Worm (Caenorhabditis elegans): ENCODE measurements around the gene srg-2.
A peak's percentile ranks its signal among the peaks of the same experiment; 100 is the strongest.

The srg-2 gene

DNA sequence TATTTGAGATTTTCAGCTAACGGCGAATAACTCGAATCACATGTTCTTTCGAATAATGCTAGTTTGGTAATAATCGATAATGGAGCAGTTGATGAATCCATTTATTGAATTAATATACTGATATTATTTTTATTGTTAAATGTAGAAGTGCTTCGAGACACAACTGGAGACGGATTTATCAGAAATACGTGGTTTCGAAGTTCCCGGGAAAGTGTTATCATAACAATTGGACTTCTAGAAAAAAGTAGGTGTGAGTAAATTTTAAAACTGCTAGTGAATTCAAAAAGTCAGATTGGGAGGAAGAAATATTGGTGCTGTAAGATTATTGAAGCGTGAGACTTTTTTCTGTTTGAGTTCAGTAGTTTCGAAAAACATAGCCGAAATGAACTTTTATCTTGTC lies at the start of gene srg-2:
srg-2 (minus strand) TSS at position 101 of the 400 bp plus-strand sequence.
- no peak for TF ChIP-seq F10B5.3 (tag; optimal IDR thresholded peaks at IDR 0.05)
- TF ChIP-seq ztf-11 (tag; optimal IDR thresholded peaks at IDR 0.05) = no peak
- no peak for TF ChIP-seq ama-1 (optimal IDR thresholded peaks at IDR 0.05)
- TF ChIP-seq nhr-6 (tag; optimal IDR thresholded peaks at IDR 0.05) = no peak
- TF ChIP-seq ZK337.2 (GFP tag; IDR thresholded peaks at IDR 0.05) = no peak
- no peak for TF ChIP-seq cey-2 (tag; optimal IDR thresholded peaks at IDR 0.05; ENCODE audit: borderline replicate concordance, insufficient read depth)
- no peak for TF ChIP-seq ces-1 (GFP tag; optimal IDR thresholded peaks at IDR 0.05)
- no peak for TF ChIP-seq ceh-20 (GFP tag; IDR thresholded peaks at IDR 0.05)
- no peak for TF ChIP-seq php-3 (GFP tag; IDR thresholded peaks at IDR 0.05)
- TF ChIP-seq madf-5 (GFP tag; IDR thresholded peaks at IDR 0.05) = no peak
- TF ChIP-seq zip-2 (tag; optimal IDR thresholded peaks at IDR 0.05) = no peak
- TF ChIP-seq ztf-7 (tag; optimal IDR thresholded peaks at IDR 0.05) = no peak
- TF ChIP-seq mdt-29 (GFP tag; IDR thresholded peaks at IDR 0.05) = no peak
- no peak for TF ChIP-seq Y105C5A.15 (GFP tag; IDR thresholded peaks at IDR 0.05)
- TF ChIP-seq lsy-2 (tag; optimal IDR thresholded peaks at IDR 0.05) = no peak
- TF ChIP-seq T20F7.1 (GFP tag; optimal IDR thresholded peaks at IDR 0.05) = no peak
- no peak for TF ChIP-seq daf-16 (GFP tag; optimal IDR thresholded peaks at IDR 0.05)
- TF ChIP-seq daf-16 (tag; optimal IDR thresholded peaks at IDR 0.05) = no peak
- no peak for TF ChIP-seq snpc-1.2 (GFP tag; IDR thresholded peaks at IDR 0.05)

DNA sequence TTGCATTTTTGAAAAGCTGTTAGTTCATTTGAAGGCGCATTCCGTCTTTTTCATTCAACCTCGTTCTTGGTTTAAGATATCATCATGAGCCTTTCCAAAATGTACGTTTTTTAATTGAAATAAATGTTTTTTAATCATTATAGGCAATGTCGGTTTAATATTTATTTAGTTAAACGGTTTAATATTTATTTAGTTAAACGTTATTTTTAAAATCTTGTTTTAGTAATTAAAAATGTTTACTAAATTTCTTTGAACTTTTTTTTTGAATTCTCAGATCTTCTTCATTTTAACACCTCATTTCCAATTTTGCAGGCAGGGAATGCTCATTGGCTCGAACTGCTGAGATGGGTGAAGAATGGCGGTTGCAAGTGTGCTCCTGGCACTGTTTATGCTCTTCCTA lies 49.1 kb upstream of the srg-2 start, which contains the start of gene gar-2:
gar-2 (plus strand) TSS at position 301 of the 400 bp plus-strand sequence.
- TF ChIP-seq pha-4 (GFP tag; IDR thresholded peaks at IDR 0.05) (no peak), pha-4 (tag; optimal IDR thresholded peaks at IDR 0.05) (no peak), nhr-42 (GFP tag; IDR thresholded peaks at IDR 0.05) (no peak), madf-5 (GFP tag; IDR thresholded peaks at IDR 0.05) (no peak), mxl-2 (GFP tag; conservative IDR thresholded peaks at IDR 0.05) (no peak), egl-27 (tag; optimal IDR thresholded peaks at IDR 0.05) (no peak), daf-8 (GFP tag; IDR thresholded peaks at IDR 0.05) (no peak), nhr-10 (tag; optimal IDR thresholded peaks at IDR 0.05) (no peak), cey-2 (tag; optimal IDR thresholded peaks at IDR 0.05; ENCODE audit: borderline replicate concordance, insufficient read depth) (no peak), nhr-25 (tag; optimal IDR thresholded peaks at IDR 0.05; ENCODE audit: borderline replicate concordance, insufficient read depth) (no peak), F49E8.2 (tag; optimal IDR thresholded peaks at IDR 0.05; ENCODE audit: borderline replicate concordance) (no peak), lsy-2 (tag; optimal IDR thresholded peaks at IDR 0.05) (no peak), Y105C5A.15 (GFP tag; IDR thresholded peaks at IDR 0.05) (no peak), hlh-30 (tag; optimal IDR thresholded peaks at IDR 0.05; ENCODE audit: insufficient read depth) (no peak), lin-13 (GFP tag; optimal IDR thresholded peaks at IDR 0.05) (no peak), nhr-28 (tag; optimal IDR thresholded peaks at IDR 0.05) (no peak), nhr-41 (GFP tag; IDR thresholded peaks at IDR 0.05) (no peak)

DNA sequence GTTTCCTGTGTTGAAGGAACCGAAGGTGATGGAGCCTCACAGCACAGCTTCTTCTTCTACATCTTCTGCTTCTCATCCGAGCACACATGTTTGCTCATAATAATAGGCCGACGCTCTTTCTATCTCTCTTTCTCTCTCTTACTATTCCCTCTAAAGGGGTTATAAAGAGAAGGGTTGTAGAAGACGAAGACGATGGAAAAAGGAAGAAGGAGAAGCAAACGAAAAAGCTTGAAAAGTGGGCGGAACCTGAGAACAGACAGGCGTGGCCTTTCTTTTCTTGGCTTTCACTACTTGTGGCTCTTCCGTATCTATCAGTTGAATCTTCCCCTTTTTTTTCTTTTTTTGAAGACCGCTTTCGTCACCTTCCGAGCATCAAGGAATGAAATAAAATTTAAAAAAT lies 47.8 kb upstream of the srg-2 start:
- TF ChIP-seq ZK546.5 (tag; optimal IDR thresholded peaks at IDR 0.05) (no peak), fkh-10 (GFP tag; optimal IDR thresholded peaks at IDR 0.05) (peak; percentile 32), nhr-41 (GFP tag; IDR thresholded peaks at IDR 0.05) (no peak), dmd-8 (GFP tag; IDR thresholded peaks at IDR 0.05) (no peak), snpc-4 (tag; optimal IDR thresholded peaks at IDR 0.05) (no peak), nhr-77 (tag; optimal IDR thresholded peaks at IDR 0.05) (no peak), pha-4 (GFP tag; IDR thresholded peaks at IDR 0.05) (no peak), pha-4 (tag; optimal IDR thresholded peaks at IDR 0.05) (no peak), aly-2 (tag; optimal IDR thresholded peaks at IDR 0.05) (no peak), mdl-1 (tag; optimal IDR thresholded peaks at IDR 0.05) (no peak), dve-1 (tag; optimal IDR thresholded peaks at IDR 0.05; ENCODE audit: insufficient read depth) (no peak), lsy-2 (tag; optimal IDR thresholded peaks at IDR 0.05) (no peak), lin-1 (GFP tag; IDR thresholded peaks at IDR 0.05) (no peak), ceh-82 (tag; optimal IDR thresholded peaks at IDR 0.05) (no peak), tag-97 (GFP tag; IDR thresholded peaks at IDR 0.05) (no peak), F10B5.3 (tag; optimal IDR thresholded peaks at IDR 0.05) (no peak), ctbp-1 (GFP tag; IDR thresholded peaks at IDR 0.05) (0 out of 2 replicates have a peak, but pooled peaks have one; percentile 27)
